Worm (Caenorhabditis elegans) whole organism, L4/young adult: ENCODE data around the gene C47E12.12.

ENCODE experiments used
- W03F9.2 ChIP-seq: fragments of 150-350 bp; optimal IDR thresholded peaks from 2 replicates; lab custom pipeline; 2014; ENCODE audit warnings: missing biosample characterization, missing genetic modification characterization
- dao-5 ChIP-seq: sonication (generic microtip); optimal IDR thresholded peaks from 2 replicates; lab custom pipeline; 2016; ENCODE audit warnings: missing genotype, missing genetic modification characterization, moderate library complexity, missing compliant biosample characterization
- him-1 ChIP-seq: sonication (generic microtip); optimal IDR thresholded peaks from 2 replicates; lab custom pipeline; 2016; ENCODE audit warnings: missing genotype, missing genetic modification reagents, missing genetic modification characterization, missing compliant biosample characterization

ce11 chrIV:9944279-9944678, 28.2 kb downstream of the C47E12.12 start:
- TF ChIP-seq dao-5 (tag; lab: Kevin White, UChicago) (no peak), W03F9.2 (tag; lab: Kevin White, UChicago) (no peak), him-1 (no peak)
